Worm (Caenorhabditis elegans): ENCODE data around the gene zipt-17.

Gene zipt-17

DNA sequence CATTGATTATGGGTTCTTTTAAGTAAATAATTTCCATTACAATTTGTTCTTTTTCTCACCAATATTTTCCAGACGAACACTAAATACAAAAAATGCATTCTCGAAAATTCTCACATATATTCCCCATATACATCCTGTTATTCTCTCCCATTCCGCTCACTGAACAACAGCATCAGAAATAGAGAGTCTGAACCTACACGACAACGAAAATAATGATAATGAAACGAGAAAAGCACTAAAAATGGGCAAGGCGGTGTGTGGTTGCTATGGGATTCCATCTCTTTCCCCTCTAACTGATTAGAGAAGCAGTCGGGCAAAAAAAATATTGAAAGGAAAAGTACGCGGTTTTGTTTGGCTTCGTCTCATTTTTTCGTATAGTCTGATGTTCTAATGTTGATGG lies 15.9 kb upstream of the zipt-17 start, which contains the start of gene C30H6.12:
C30H6.12 (plus strand) TSS at position 301 of the 400 bp plus-strand sequence.
- no peak for TF ChIP-seq T22C8.4 (GFP tag; IDR thresholded peaks at IDR 0.05)
- no peak for TF ChIP-seq med-1 (GFP tag; optimal IDR thresholded peaks at IDR 0.05; ENCODE audit: insufficient read depth)
- TF ChIP-seq klf-2 (GFP tag; conservative IDR thresholded peaks at IDR 0.05), result no peak
- TF ChIP-seq ztf-29 (GFP tag; IDR thresholded peaks at IDR 0.05), result no peak
- TF ChIP-seq flt-1 (GFP tag; IDR thresholded peaks at IDR 0.05), result no peak
- no peak for TF ChIP-seq tab-1 (GFP tag; IDR thresholded peaks at IDR 0.05)
- no peak for TF ChIP-seq ref-1 (GFP tag; conservative IDR thresholded peaks at IDR 0.05)
- TF ChIP-seq ztf-23 (GFP tag; IDR thresholded peaks at IDR 0.05), result no peak
- TF ChIP-seq cog-1 (tag; optimal IDR thresholded peaks at IDR 0.05), result no peak

DNA sequence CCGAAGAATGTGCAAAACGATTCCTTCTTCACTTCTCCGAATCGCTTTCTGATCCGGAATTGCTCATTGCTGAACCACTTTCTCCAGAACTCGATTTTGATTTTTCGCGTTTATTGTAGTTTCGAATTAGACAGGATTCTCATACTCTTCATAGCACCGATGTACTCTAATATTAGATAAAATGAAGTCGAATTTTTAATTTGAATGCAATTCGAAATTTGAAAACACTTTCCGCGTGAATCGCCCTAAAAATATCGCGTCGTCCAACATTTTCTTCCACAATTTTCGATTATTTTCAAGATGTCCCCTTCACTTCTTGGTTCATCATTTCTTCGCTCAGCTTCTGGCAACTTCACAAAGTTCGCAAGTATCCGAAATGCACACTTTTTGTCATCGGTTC lies 14.8 kb upstream of the zipt-17 start, which contains the start of gene C30H6.8:
C30H6.8 (plus strand) TSS at position 301 of the 400 bp plus-strand sequence.
- TF ChIP-seq T22C8.4 (GFP tag; IDR thresholded peaks at IDR 0.05), result no peak
- no peak for TF ChIP-seq tab-1 (GFP tag; IDR thresholded peaks at IDR 0.05)
- no peak for TF ChIP-seq flt-1 (GFP tag; IDR thresholded peaks at IDR 0.05)
- no peak for TF ChIP-seq ztf-23 (GFP tag; IDR thresholded peaks at IDR 0.05)
- no peak for TF ChIP-seq ref-1 (GFP tag; conservative IDR thresholded peaks at IDR 0.05)
- TF ChIP-seq ztf-29 (GFP tag; IDR thresholded peaks at IDR 0.05), result no peak
- TF ChIP-seq klf-2 (GFP tag; conservative IDR thresholded peaks at IDR 0.05), result no peak
- TF ChIP-seq med-1 (GFP tag; optimal IDR thresholded peaks at IDR 0.05; ENCODE audit: insufficient read depth), result no peak
- TF ChIP-seq cog-1 (tag; optimal IDR thresholded peaks at IDR 0.05), result no peak

DNA sequence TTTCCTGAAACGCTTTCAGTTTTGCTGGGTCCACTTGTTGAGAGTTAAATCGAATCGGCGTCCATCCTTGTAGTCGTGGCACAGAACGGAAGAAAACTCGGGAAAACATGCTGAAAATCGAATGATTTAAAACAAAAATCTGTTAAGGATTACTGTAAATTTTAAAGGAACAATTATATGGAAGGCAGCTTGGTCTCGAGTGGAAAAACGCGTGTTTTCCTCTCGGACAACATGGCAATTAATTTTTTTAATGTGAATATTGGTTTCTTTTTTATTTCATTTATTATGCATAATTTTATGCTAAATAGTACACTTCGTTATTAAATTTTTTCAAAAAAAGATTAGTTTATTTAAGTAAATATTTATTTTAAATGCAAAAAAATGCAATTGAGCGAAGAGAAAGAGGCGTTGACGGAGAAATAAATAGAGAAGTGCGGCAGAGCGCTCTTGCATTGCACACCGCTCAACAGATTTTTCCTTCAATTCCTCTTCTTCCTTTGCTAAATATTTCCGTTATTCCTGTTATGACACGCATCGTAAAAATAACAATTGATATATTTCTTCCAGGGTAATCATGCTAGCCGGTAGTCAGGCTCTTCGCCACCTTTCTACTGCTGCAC lies 13.0 kb upstream of the zipt-17 start, which contains the start of the genes C30H6.9 and dlat-2:
C30H6.9 (minus strand) TSS at position 110 of the 620 bp plus-strand sequence.
dlat-2 (plus strand) TSS at position 566 of the 620 bp plus-strand sequence.
- TF ChIP-seq med-1 (GFP tag; optimal IDR thresholded peaks at IDR 0.05; ENCODE audit: insufficient read depth), result no peak
- TF ChIP-seq ztf-29 (GFP tag; IDR thresholded peaks at IDR 0.05), result no peak
- TF ChIP-seq flt-1 (GFP tag; IDR thresholded peaks at IDR 0.05), result no peak
- no peak for TF ChIP-seq ref-1 (GFP tag; conservative IDR thresholded peaks at IDR 0.05)
- no peak for TF ChIP-seq cog-1 (tag; optimal IDR thresholded peaks at IDR 0.05)
- TF ChIP-seq klf-2 (GFP tag; conservative IDR thresholded peaks at IDR 0.05), result no peak
- TF ChIP-seq T22C8.4 (GFP tag; IDR thresholded peaks at IDR 0.05), result no peak
- no peak for TF ChIP-seq ztf-23 (GFP tag; IDR thresholded peaks at IDR 0.05)
- TF ChIP-seq tab-1 (GFP tag; IDR thresholded peaks at IDR 0.05), result no peak

DNA sequence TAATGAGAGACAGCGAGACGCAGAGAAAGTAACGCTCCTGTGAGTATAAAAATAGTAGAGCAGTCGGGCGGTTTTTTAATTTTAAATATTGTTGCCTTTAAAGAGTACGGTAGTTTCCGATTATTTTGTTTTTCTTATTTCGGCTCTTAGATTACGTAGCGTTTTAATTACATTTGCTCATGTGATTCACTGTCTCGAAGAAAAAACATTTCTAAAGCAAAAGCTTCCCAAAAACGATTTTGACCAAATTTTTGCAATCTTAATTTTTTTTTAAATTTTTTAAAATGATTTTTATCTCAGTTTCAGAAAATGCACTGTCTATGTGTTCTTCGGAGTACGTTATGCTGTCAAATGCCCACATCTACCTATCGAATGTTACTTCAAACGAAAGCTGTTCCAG lies 8.9 kb upstream of the zipt-17 start, which contains the start of gene haf-1:
haf-1 (plus strand) TSS at position 301 of the 400 bp plus-strand sequence.
- TF ChIP-seq flt-1 (GFP tag; IDR thresholded peaks at IDR 0.05), result no peak
- TF ChIP-seq T22C8.4 (GFP tag; IDR thresholded peaks at IDR 0.05), result no peak
- no peak for TF ChIP-seq med-1 (GFP tag; optimal IDR thresholded peaks at IDR 0.05; ENCODE audit: insufficient read depth)
- TF ChIP-seq cog-1 (tag; optimal IDR thresholded peaks at IDR 0.05), result no peak
- TF ChIP-seq ref-1 (GFP tag; conservative IDR thresholded peaks at IDR 0.05), result no peak

DNA sequence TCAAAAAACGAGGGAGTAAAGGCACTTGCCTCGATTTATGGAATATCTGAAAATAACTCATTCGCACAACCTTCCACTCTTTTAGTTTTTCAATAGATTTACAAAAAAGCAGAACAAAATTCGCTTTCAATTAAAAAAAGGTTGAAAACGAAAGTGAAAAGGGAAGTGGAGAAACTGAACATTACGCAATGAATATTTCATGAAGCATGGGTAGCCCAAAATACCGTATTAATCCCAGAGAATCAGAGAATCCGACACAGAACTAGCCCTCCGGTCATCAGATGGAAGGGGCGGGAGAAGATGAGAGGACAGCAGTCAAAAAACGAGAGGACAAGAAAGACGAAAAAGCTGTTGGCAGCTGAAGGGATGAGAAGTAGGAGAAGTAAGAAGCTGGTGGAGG lies 4.3 kb upstream of the zipt-17 start, which contains the start of gene C30H6.5:
C30H6.5 (plus strand) TSS at position 301 of the 400 bp plus-strand sequence.
- TF ChIP-seq T22C8.4 (GFP tag; IDR thresholded peaks at IDR 0.05) (no peak), ztf-23 (GFP tag; IDR thresholded peaks at IDR 0.05) (no peak), flt-1 (GFP tag; IDR thresholded peaks at IDR 0.05) (no peak), ref-1 (GFP tag; conservative IDR thresholded peaks at IDR 0.05) (no peak), cog-1 (tag; optimal IDR thresholded peaks at IDR 0.05) (no peak), klf-2 (GFP tag; conservative IDR thresholded peaks at IDR 0.05) (no peak), tab-1 (GFP tag; IDR thresholded peaks at IDR 0.05) (no peak)

DNA sequence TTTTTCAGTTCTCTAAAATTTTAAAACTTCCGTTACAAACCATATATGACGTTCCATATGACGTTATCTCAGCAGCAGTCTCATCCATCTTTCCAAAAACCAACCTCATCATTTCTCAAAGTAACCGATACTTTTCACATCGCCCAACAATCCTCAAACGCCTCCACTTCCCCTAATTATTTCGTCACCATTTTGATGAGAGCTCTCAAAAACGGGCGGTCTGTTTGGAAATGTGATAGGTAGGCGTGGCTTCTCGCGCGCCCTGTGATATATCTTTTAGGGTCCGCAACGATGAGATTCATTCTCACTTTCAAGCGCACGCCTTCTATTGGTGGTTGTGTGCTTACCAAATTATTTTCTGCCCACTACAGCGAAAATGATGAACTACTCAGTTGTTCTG lies 1.1 kb upstream of the zipt-17 start, which contains the start of gene trh-1:
trh-1 (plus strand) TSS at position 301 of the 400 bp plus-strand sequence.
- TF ChIP-seq cog-1 (tag; optimal IDR thresholded peaks at IDR 0.05) (no peak), ref-1 (GFP tag; conservative IDR thresholded peaks at IDR 0.05) (no peak)

DNA sequence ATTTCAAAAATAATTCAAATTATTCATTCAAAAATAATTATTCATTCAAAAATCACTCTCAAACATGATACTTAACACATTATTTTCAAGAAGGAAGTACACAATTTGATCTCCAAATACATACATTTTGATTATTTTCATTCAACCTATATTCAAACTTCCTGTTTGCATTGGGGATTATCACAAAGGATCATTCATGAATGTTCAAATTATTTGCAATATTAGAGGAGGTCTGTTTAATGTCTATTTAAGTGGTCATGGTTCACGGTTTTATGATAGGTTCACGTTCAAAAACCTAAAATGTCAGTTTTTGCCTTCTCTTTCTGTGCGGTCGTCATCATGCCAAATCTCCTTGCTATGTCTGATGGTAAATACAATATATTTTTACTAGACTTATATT lies 6.1 kb downstream of the zipt-17 start, which contains the start of gene clec-202:
clec-202 (plus strand) TSS at position 301 of the 400 bp plus-strand sequence.
- TF ChIP-seq ref-1 (GFP tag; conservative IDR thresholded peaks at IDR 0.05) (no peak), T22C8.4 (GFP tag; IDR thresholded peaks at IDR 0.05) (no peak), med-1 (GFP tag; optimal IDR thresholded peaks at IDR 0.05; ENCODE audit: insufficient read depth) (no peak), flt-1 (GFP tag; IDR thresholded peaks at IDR 0.05) (no peak), ztf-23 (GFP tag; IDR thresholded peaks at IDR 0.05) (no peak), klf-2 (GFP tag; conservative IDR thresholded peaks at IDR 0.05) (no peak), ztf-29 (GFP tag; IDR thresholded peaks at IDR 0.05) (no peak), tab-1 (GFP tag; IDR thresholded peaks at IDR 0.05) (no peak), cog-1 (tag; optimal IDR thresholded peaks at IDR 0.05) (no peak)

DNA sequence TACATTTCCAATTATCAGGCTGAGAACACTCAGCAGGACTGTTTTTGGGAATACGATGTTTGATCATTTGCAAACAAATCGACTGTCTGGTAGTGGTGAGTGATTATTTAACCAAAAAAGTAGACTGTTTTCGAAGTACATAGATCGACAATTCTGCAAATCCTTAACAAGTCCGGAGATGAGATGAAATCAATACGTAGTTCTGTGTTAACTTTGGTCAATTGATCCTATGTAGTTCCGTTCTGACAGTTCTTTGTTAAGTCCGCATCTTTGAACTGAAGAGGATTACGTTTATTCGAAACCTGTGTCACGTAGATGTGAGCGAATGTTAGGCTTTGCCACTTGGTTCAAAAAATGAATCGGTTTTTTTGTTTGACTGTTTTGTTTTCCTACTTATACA lies 15.6 kb downstream of the zipt-17 start, which contains the start of gene clec-199:
clec-199 (plus strand) TSS at position 301 of the 400 bp plus-strand sequence.
- TF ChIP-seq tab-1 (GFP tag; IDR thresholded peaks at IDR 0.05), result no peak
- TF ChIP-seq ztf-23 (GFP tag; IDR thresholded peaks at IDR 0.05), result no peak
- TF ChIP-seq ztf-29 (GFP tag; IDR thresholded peaks at IDR 0.05), result no peak
- no peak for TF ChIP-seq klf-2 (GFP tag; conservative IDR thresholded peaks at IDR 0.05)
- no peak for TF ChIP-seq flt-1 (GFP tag; IDR thresholded peaks at IDR 0.05)
- no peak for TF ChIP-seq cog-1 (tag; optimal IDR thresholded peaks at IDR 0.05)
- TF ChIP-seq T22C8.4 (GFP tag; IDR thresholded peaks at IDR 0.05), result no peak
- TF ChIP-seq med-1 (GFP tag; optimal IDR thresholded peaks at IDR 0.05; ENCODE audit: insufficient read depth), result no peak
- TF ChIP-seq ref-1 (GFP tag; conservative IDR thresholded peaks at IDR 0.05), result no peak

DNA sequence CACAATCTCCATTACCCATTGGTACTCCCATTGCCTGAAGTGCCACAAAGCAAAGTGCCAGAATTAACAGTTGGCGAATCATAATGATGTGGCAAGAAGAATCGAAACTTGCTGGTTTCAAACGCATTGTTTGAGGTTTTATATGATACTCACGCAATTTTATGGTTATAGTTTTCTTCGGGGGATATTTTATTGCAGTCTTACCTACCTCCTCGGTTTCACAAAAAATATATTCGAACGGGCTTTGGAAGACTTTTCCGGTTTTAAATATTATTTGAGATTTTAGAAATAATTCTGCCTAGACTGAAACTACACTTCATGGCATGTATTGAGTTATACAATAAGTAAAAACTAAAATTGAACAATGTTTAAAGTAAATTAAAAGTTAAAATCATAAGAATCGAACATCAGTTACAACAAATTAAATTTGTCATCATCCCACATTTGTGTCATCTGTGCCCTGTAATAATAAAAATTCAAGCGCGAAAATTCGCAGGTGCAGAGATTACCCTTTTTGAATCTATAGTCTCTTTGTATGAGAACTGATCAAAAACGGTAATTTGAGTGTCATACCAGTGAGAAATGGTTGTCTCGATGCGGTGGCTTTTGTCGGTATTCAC lies 20.5 kb downstream of the zipt-17 start, which contains the start of the genes clec-197 and clec-198:
clec-197 (minus strand) TSS at position 101 of the 620 bp plus-strand sequence.
clec-198 (plus strand) TSS at position 570 of the 620 bp plus-strand sequence.
- TF ChIP-seq cog-1 (tag; optimal IDR thresholded peaks at IDR 0.05) (no peak), klf-2 (GFP tag; conservative IDR thresholded peaks at IDR 0.05) (no peak), ztf-29 (GFP tag; IDR thresholded peaks at IDR 0.05) (no peak), flt-1 (GFP tag; IDR thresholded peaks at IDR 0.05) (no peak), ref-1 (GFP tag; conservative IDR thresholded peaks at IDR 0.05) (no peak), T22C8.4 (GFP tag; IDR thresholded peaks at IDR 0.05) (no peak), ztf-23 (GFP tag; IDR thresholded peaks at IDR 0.05) (no peak), tab-1 (GFP tag; IDR thresholded peaks at IDR 0.05) (no peak), med-1 (GFP tag; optimal IDR thresholded peaks at IDR 0.05; ENCODE audit: insufficient read depth) (no peak)
